Worm (Caenorhabditis elegans): ENCODE results near the gene F25E2.3.
A peak's percentile ranks its signal among the peaks of the same experiment; 100 is the strongest.

Gene F25E2.3

ce11 chrX:827502-827901, 14.5 kb upstream of the F25E2.3 start:
- peak; percentile 25 for TF ChIP-seq xbp-1 (tag; optimal IDR thresholded peaks at IDR 0.05)
- peak; percentile 93 for TF ChIP-seq lin-14 (GFP tag; optimal IDR thresholded peaks at IDR 0.05)
- TF ChIP-seq ceh-82 (tag; optimal IDR thresholded peaks at IDR 0.05), result peak; percentile 26 to 50 (median 41)
- TF ChIP-seq sox-4 (tag; optimal IDR thresholded peaks at IDR 0.05), result no peak
- no peak for TF ChIP-seq mab-9 (GFP tag; IDR thresholded peaks at IDR 0.05)
- TF ChIP-seq nhr-19 (GFP tag; conservative IDR thresholded peaks at IDR 0.05), result no peak; the same call in 1 of the 2 replicates
- peak; percentile 78 for TF ChIP-seq nhr-47 (tag; optimal IDR thresholded peaks at IDR 0.05)
- no peak for TF ChIP-seq ceh-63 (GFP tag; optimal IDR thresholded peaks at IDR 0.05)
- no peak for TF ChIP-seq unc-98 (GFP tag; IDR thresholded peaks at IDR 0.05)
- TF ChIP-seq ama-1 (optimal IDR thresholded peaks at IDR 0.05), result no peak
- peak; percentile 56 for TF ChIP-seq unc-86 (tag; optimal IDR thresholded peaks at IDR 0.05)
- peak; percentile 42 for TF ChIP-seq nhr-85 (tag)
- peak; percentile 83 for TF ChIP-seq skn-1 (tag; optimal IDR thresholded peaks at IDR 0.05)
- no peak for TF ChIP-seq elt-3 (tag; optimal IDR thresholded peaks at IDR 0.05)
- TF ChIP-seq tbx-2 (tag; optimal IDR thresholded peaks at IDR 0.05), result peak; percentile 77
- TF ChIP-seq nhr-20 (tag; optimal IDR thresholded peaks at IDR 0.05), result peak; percentile 67
- no peak for TF ChIP-seq fkh-4 (tag; optimal IDR thresholded peaks at IDR 0.05; ENCODE audit: borderline replicate concordance)
- TF ChIP-seq aha-1 (tag; optimal IDR thresholded peaks at IDR 0.05), result no peak
- no peak for TF ChIP-seq nhr-90 (tag; optimal IDR thresholded peaks at IDR 0.05; ENCODE audit: poor library complexity)
- TF ChIP-seq dpl-1 (GFP tag; optimal IDR thresholded peaks at IDR 0.05), result peak in 1 of 3 experiments; percentile 14
- TF ChIP-seq nhr-11 (tag; optimal IDR thresholded peaks at IDR 0.05), result peak; percentile 40
- no peak for TF ChIP-seq alr-1 (tag; optimal IDR thresholded peaks at IDR 0.05; ENCODE audit: borderline replicate concordance)
- TF ChIP-seq ces-1 (GFP tag; optimal IDR thresholded peaks at IDR 0.05), result no peak
- no peak for TF ChIP-seq egl-13 (tag; optimal IDR thresholded peaks at IDR 0.05)
- TF ChIP-seq grh-1 (GFP tag; IDR thresholded peaks at IDR 0.05), result no peak
- peak; percentile 72 for TF ChIP-seq swsn-7 (tag; optimal IDR thresholded peaks at IDR 0.05)
- no peak for TF ChIP-seq lir-3 (tag; optimal IDR thresholded peaks at IDR 0.05; ENCODE audit: poor library complexity)
- TF ChIP-seq efl-1 (optimal IDR thresholded peaks at IDR 0.05), result peak; percentile 34 to 69
- TF ChIP-seq efl-1 (GFP tag; optimal IDR thresholded peaks at IDR 0.05 in 1 of 2), result peak in 1 of 2 experiments; percentile 85
- peak; percentile 7 for TF ChIP-seq jun-1 (tag; optimal IDR thresholded peaks at IDR 0.05)
- TF ChIP-seq nhr-71 (tag; optimal IDR thresholded peaks at IDR 0.05), result peak; percentile 81
- TF ChIP-seq nhr-237 (tag; optimal IDR thresholded peaks at IDR 0.05), result peak; percentile 45
- peak; percentile 79 for TF ChIP-seq snu-23 (GFP tag; optimal IDR thresholded peaks at IDR 0.05)
- TF ChIP-seq fos-1 (tag; optimal IDR thresholded peaks at IDR 0.05), result peak; percentile 78
- TF ChIP-seq rnt-1 (tag; optimal IDR thresholded peaks at IDR 0.05), result peak; percentile 54
- TF ChIP-seq mep-1 (tag; optimal IDR thresholded peaks at IDR 0.05), result peak; percentile 75
- TF ChIP-seq hpl-2 (GFP tag; optimal IDR thresholded peaks at IDR 0.05), result no peak
- no peak for TF ChIP-seq mef-2 (tag; optimal IDR thresholded peaks at IDR 0.05)
- no peak for TF ChIP-seq vab-15 (tag; optimal IDR thresholded peaks at IDR 0.05)
- TF ChIP-seq Y116A8C.19 (tag; optimal IDR thresholded peaks at IDR 0.05; ENCODE audit: borderline replicate concordance), result no peak
- TF ChIP-seq fkh-8 (tag; optimal IDR thresholded peaks at IDR 0.05), result peak; percentile 76
- peak; percentile 51 to 65 for TF ChIP-seq lin-35 (GFP tag; optimal IDR thresholded peaks at IDR 0.05)
- peak; percentile 55 to 75 for TF ChIP-seq lsy-2 (tag; optimal IDR thresholded peaks at IDR 0.05)
- TF ChIP-seq ceh-8 (GFP tag; optimal IDR thresholded peaks at IDR 0.05), result peak; percentile 59
- TF ChIP-seq zag-1 (tag; optimal IDR thresholded peaks at IDR 0.05), result peak; percentile 25
- peak; percentile 93 for TF ChIP-seq fkh-10 (GFP tag; optimal IDR thresholded peaks at IDR 0.05)
- peak; percentile 50 for TF ChIP-seq irx-1 (tag; optimal IDR thresholded peaks at IDR 0.05)
- peak; percentile 15 for TF ChIP-seq lin-13 (GFP tag; optimal IDR thresholded peaks at IDR 0.05)
- no peak for TF ChIP-seq F16B12.6 (tag; optimal IDR thresholded peaks at IDR 0.05)
- peak; percentile 57 for TF ChIP-seq nhr-77 (tag; optimal IDR thresholded peaks at IDR 0.05)
- no peak for TF ChIP-seq tlp-1 (tag; optimal IDR thresholded peaks at IDR 0.05)
- peak; percentile 82 for TF ChIP-seq pag-3 (tag; optimal IDR thresholded peaks at IDR 0.05; ENCODE audit: borderline replicate concordance, insufficient read depth)
- TF ChIP-seq C16A3.4 (tag; optimal IDR thresholded peaks at IDR 0.05), result peak; percentile 24

Data from whole organism, L1 larva.